Fruit fly (Drosophila melanogaster) whole organism, pupa: ENCODE results near the gene CG8661.

Experiments used
- CG10348 ChIP-seq: fragments of 200-800 bp; sonication (Bioruptor generic); IDR thresholded peaks from 2 replicates; pipeline ENCODE4 v1.3.6; 2022; ENCODE audit warnings: missing biosample characterization, missing genetic modification characterization
- CG13204 ChIP-seq: fragments of 200-800 bp; sonication (Bioruptor generic); optimal IDR thresholded peaks from 2 replicates; lab custom pipeline; 2018; ENCODE audit warnings: missing biosample characterization, mild to moderate bottlenecking, missing genetic modification characterization, moderate library complexity
- CG14655 ChIP-seq: fragments of 200-800 bp; sonication (Bioruptor generic); optimal IDR thresholded peaks from 3 replicates; lab custom pipeline; 2017; ENCODE audit warnings: mild to moderate bottlenecking, missing biosample characterization, missing genetic modification reagents, missing genetic modification characterization
- CG32121 ChIP-seq: fragments of 200-800 bp; sonication (Bioruptor generic); IDR thresholded peaks from 2 replicates; pipeline ENCODE4 v1.3.6; 2022; ENCODE audit warnings: missing biosample characterization, missing genetic modification characterization
- CG4496 ChIP-seq: fragments of 200-800 bp; sonication (Bioruptor generic); IDR thresholded peaks from 3 replicates; pipeline ENCODE4 v1.3.6; 2022; ENCODE audit warnings: missing biosample characterization, missing genetic modification characterization
- CG8159 ChIP-seq: fragments of 200-800 bp; sonication (Bioruptor generic); optimal IDR thresholded peaks from 3 replicates; lab custom pipeline; 2018; ENCODE audit warnings: missing biosample characterization, mild to moderate bottlenecking, missing genetic modification characterization, moderate library complexity
- EcR ChIP-seq: fragments of 200-800 bp; sonication (Bioruptor generic); optimal IDR thresholded peaks from 3 replicates; lab custom pipeline; 2019; ENCODE audit warnings: missing biosample characterization, missing genetic modification characterization, mild to moderate bottlenecking, moderate library complexity, missing genetic modification reagents
- Ets98B ChIP-seq: fragments of 200-800 bp; sonication (Bioruptor generic); IDR thresholded peaks from 2 replicates; pipeline ENCODE4 v1.3.6; 2022; ENCODE audit warnings: missing biosample characterization, missing genetic modification characterization
- rn ChIP-seq: fragments of 200-800 bp; sonication (Bioruptor generic); IDR thresholded peaks from 2 replicates; pipeline ENCODE4 v1.3.6; 2022; ENCODE audit warnings: missing biosample characterization, missing genetic modification characterization

DNA sequence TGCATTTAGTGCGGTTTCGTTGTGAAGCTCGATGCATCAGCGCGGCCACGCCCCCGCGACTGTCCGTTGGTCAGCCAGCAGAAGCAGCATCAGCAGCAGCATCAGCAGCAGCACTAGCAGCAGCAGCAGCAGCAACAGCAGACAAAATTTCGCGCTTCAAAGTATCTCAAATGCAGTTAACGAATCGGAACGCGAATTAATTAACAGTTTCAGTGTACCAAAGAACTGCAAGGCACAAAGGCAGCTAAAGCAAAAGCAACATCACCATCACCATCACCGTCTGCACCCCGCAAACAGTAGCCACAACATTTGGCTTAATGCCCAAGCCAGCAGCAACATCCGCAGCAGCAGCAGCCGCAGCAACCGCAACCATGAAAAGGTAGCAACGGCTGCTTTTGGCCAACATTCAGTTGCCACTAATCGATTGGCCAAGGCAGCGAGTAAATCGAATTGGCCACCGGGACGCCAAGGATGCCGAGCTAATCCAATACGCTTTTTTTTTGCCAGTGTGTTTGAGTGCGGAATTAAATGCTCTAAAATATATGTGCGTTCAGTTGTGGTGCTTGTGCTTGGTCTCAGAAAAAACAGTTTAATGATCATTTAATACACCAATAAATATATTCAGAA is 18.8 kb downstream of the CG8661 start:
- no peak for TF ChIP-seq CG32121 (GFP tag; lab: Robert Waterston, UW)
- TF ChIP-seq rn: no peak
- TF ChIP-seq CG13204: no peak
- no peak for TF ChIP-seq CG8159
- TF ChIP-seq CG10348 (GFP tag; lab: Robert Waterston, UW): no peak
- no peak for TF ChIP-seq EcR
- no peak for TF ChIP-seq CG14655 (GFP tag; lab: Kevin White, UChicago)
- TF ChIP-seq Ets98B (GFP tag; lab: Robert Waterston, UW): no peak
- TF ChIP-seq CG4496: no peak
